Fruit fly (Drosophila melanogaster) whole organism, adult: ENCODE measurements around the gene Mkk4.

Source experiments
- CG11617 ChIP-seq: fragments of 200-800 bp; sonication (Bioruptor generic); optimal IDR thresholded peaks from 2 replicates; lab custom pipeline; 2017; ENCODE audit warnings: mild to moderate bottlenecking, missing biosample characterization, missing genetic modification reagents, missing genetic modification characterization
- CG12768 ChIP-seq: fragments of 200-800 bp; sonication (Bioruptor generic); optimal IDR thresholded peaks from 2 replicates; lab custom pipeline; 2017; ENCODE audit warnings: missing biosample characterization, missing genetic modification characterization, mild to moderate bottlenecking, moderate library complexity, missing genetic modification reagents
- CG14711 ChIP-seq: fragments of 200-800 bp; sonication (Bioruptor generic); optimal IDR thresholded peaks from 2 replicates; lab custom pipeline; 2018; ENCODE audit warnings: missing biosample characterization, mild to moderate bottlenecking, missing genetic modification characterization, moderate library complexity
- CG1620 ChIP-seq: fragments of 200-800 bp; sonication (Bioruptor generic); optimal IDR thresholded peaks from 2 replicates; lab custom pipeline; 2016; ENCODE audit warnings: missing biosample characterization, missing genetic modification characterization
- CG33017 ChIP-seq: fragments of 200-800 bp; sonication (Bioruptor generic); optimal IDR thresholded peaks from 2 replicates; lab custom pipeline; 2018; ENCODE audit warnings: missing biosample characterization, mild to moderate bottlenecking, missing genetic modification characterization, moderate library complexity
- CG5204 ChIP-seq: fragments of 200-800 bp; sonication (Bioruptor generic); optimal IDR thresholded peaks from 2 replicates; lab custom pipeline; 2016; ENCODE audit warnings: missing biosample characterization, missing genetic modification characterization
- CG7045 ChIP-seq: fragments of 200-800 bp; sonication (Bioruptor generic); optimal IDR thresholded peaks from 2 replicates; lab custom pipeline; 2017; ENCODE audit warnings: missing biosample characterization, mild to moderate bottlenecking, missing genetic modification characterization
- CG7101 ChIP-seq: fragments of 200-800 bp; sonication (Bioruptor generic); optimal IDR thresholded peaks from 2 replicates; lab custom pipeline; 2018; ENCODE audit warnings: missing biosample characterization, mild to moderate bottlenecking, missing genetic modification characterization, moderate library complexity
- Clk ChIP-seq: fragments of 200-800 bp; sonication (Bioruptor generic); optimal IDR thresholded peaks from 2 replicates; lab custom pipeline; 2017; ENCODE audit warnings: missing biosample characterization, missing genetic modification characterization
- Crg-1 ChIP-seq: fragments of 200-800 bp; sonication (Bioruptor generic); optimal IDR thresholded peaks from 2 replicates; lab custom pipeline; 2016; ENCODE audit warnings: missing biosample characterization, missing genetic modification characterization
- Hr96 ChIP-seq: fragments of 200-800 bp; sonication (Bioruptor generic); optimal IDR thresholded peaks from 2 replicates; lab custom pipeline; 2016; ENCODE audit warnings: missing biosample characterization, missing genetic modification characterization
- Mnt ChIP-seq: fragments of 200-800 bp; sonication (Bioruptor generic); optimal IDR thresholded peaks from 2 replicates; lab custom pipeline; 2016; ENCODE audit warnings: missing biosample characterization, mild to moderate bottlenecking, missing genetic modification characterization
- bab1 ChIP-seq: fragments of 200-800 bp; sonication (Bioruptor generic); optimal IDR thresholded peaks from 3 replicates; lab custom pipeline; 2019; ENCODE audit warnings: missing biosample characterization, mild to moderate bottlenecking, missing genetic modification characterization, moderate library complexity
- cic ChIP-seq: fragments of 200-800 bp; sonication (Bioruptor generic); optimal IDR thresholded peaks from 2 replicates; lab custom pipeline; 2017; ENCODE audit warnings: missing biosample characterization, mild to moderate bottlenecking, missing genetic modification characterization, moderate library complexity
- cnc ChIP-seq, 2 experiments: fragments of >200 bp; optimal IDR thresholded peaks; 2 replicates each; lab custom pipeline; 2017
- kay ChIP-seq: fragments of 200-800 bp; sonication (Bioruptor generic); peaks from one replicate; lab custom pipeline; 2016; ENCODE audit warnings: missing biosample characterization, missing genetic modification characterization, borderline replicate concordance
- ovo ChIP-seq: fragments of 200-800 bp; sonication (Bioruptor generic); optimal IDR thresholded peaks from 2 replicates; lab custom pipeline; 2016; ENCODE audit warnings: missing biosample characterization, missing genetic modification characterization
- pad ChIP-seq: fragments of 200-800 bp; sonication (Bioruptor generic); optimal IDR thresholded peaks from 3 replicates; lab custom pipeline; 2017; ENCODE audit warnings: missing biosample characterization, missing genetic modification characterization, mild to moderate bottlenecking, moderate library complexity, missing genetic modification reagents
- tj ChIP-seq: fragments of 200-800 bp; sonication (Bioruptor generic); optimal IDR thresholded peaks from 3 replicates; lab custom pipeline; 2017; ENCODE audit warnings: missing biosample characterization, mild to moderate bottlenecking, missing genetic modification characterization, moderate library complexity
- toe ChIP-seq: fragments of 200-800 bp; sonication (Bioruptor generic); optimal IDR thresholded peaks from 2 replicates; lab custom pipeline; 2016; ENCODE audit warnings: missing biosample characterization, missing genetic modification characterization

Gene Mkk4

dm6 chr3R:8684328-8685177 is 34.0 kb upstream of the Mkk4 start, which contains the start of gene CG44227:
TSS of gene CG44227 (minus strand) at chr3R:8685176.
- TF ChIP-seq Hr96 (no peak), ovo (GFP tag; lab: Kevin White, UChicago) (no peak), pad (GFP tag; lab: Kevin White, UChicago) (no peak), Mnt (GFP tag; lab: Kevin White, UChicago) (no peak), CG7101 (no peak), tj (no peak)

- TF ChIP-seq pad (GFP tag; lab: Kevin White, UChicago) (no peak), Hr96 (no peak), CG14711 (tag; lab: Kevin White, UChicago) (no peak), CG5204 (GFP tag; lab: Kevin White, UChicago) (no peak), bab1 (no peak), CG1620 (GFP tag; lab: Kevin White, UChicago) (no peak), CG11617 (GFP tag; lab: Kevin White, UChicago) (no peak), toe (GFP tag; lab: Kevin White, UChicago) (no peak), Mnt (GFP tag; lab: Kevin White, UChicago) (no peak), CG33017 (tag; lab: Kevin White, UChicago) (no peak), cic (GFP tag; lab: Kevin White, UChicago) (no peak), tj (no peak), CG7045 (GFP tag; lab: Kevin White, UChicago) (no peak), CG7101 (no peak), kay (GFP tag; lab: Kevin White, UChicago) (no peak), Clk (GFP tag; lab: Kevin White, UChicago) (no peak)
Observed at dm6 chr3R:8683280-8683679, 32.7 kb upstream of the Mkk4 start.

dm6 chr3R:8680611-8681010 is 30.0 kb upstream of the Mkk4 start:
- TF ChIP-seq tj, result no peak

- TF ChIP-seq CG33017 (tag; lab: Kevin White, UChicago) (no peak), toe (GFP tag; lab: Kevin White, UChicago) (no peak), CG14711 (tag; lab: Kevin White, UChicago) (no peak), kay (GFP tag; lab: Kevin White, UChicago) (no peak), cnc (optimal IDR thresholded peaks at IDR 0.05; lab: Kevin White, UChicago) (no peak), CG1620 (GFP tag; lab: Kevin White, UChicago) (no peak), Mnt (GFP tag; lab: Kevin White, UChicago) (no peak)
Observed at dm6 chr3R:8679934-8680333, 29.3 kb upstream of the Mkk4 start, which contains the start of gene CG33325. TSS of gene CG33325 (minus strand) at chr3R:8680034.

- TF ChIP-seq Mnt (GFP tag; lab: Kevin White, UChicago) (peak; percentile 74), Clk (GFP tag; lab: Kevin White, UChicago) (peak; percentile 59), pad (GFP tag; lab: Kevin White, UChicago) (peak; percentile 59), CG33017 (tag; lab: Kevin White, UChicago) (peak; percentile 67), bab1 (peak; percentile 90), CG14711 (tag; lab: Kevin White, UChicago) (peak; percentile 74), kay (GFP tag; lab: Kevin White, UChicago) (peak; percentile 94), CG12768 (GFP tag; lab: Kevin White, UChicago) (peak; percentile 73), ovo (GFP tag; lab: Kevin White, UChicago) (peak; percentile 44), cnc (optimal IDR thresholded peaks at IDR 0.05; lab: Kevin White, UChicago) (no peak), CG5204 (GFP tag; lab: Kevin White, UChicago) (peak; percentile 86), tj (peak; percentile 54), cic (GFP tag; lab: Kevin White, UChicago) (peak; percentile 37), toe (GFP tag; lab: Kevin White, UChicago) (peak; percentile 89), CG7045 (GFP tag; lab: Kevin White, UChicago) (peak; percentile 81), Hr96 (peak; percentile 82), CG1620 (GFP tag; lab: Kevin White, UChicago) (peak; percentile 82), Crg-1 (GFP tag; lab: Kevin White, UChicago) (peak; percentile 73), CG11617 (GFP tag; lab: Kevin White, UChicago) (peak; percentile 85), CG7101 (peak; percentile 80)
Observed at dm6 chr3R:8676560-8677000, 26.0 kb upstream of the Mkk4 start, which contains the start of the genes Unc50, CG11755 and CG8043. TSS of gene Unc50 (minus strand) at chr3R:8676613. TSS of gene CG11755 (plus strand) at chr3R:8676915. TSS of gene CG8043 (plus strand) at chr3R:8676915.

dm6 chr3R:8673803-8674234 is 23.2 kb upstream of the Mkk4 start, which contains the start of gene mRpL19:
TSS of gene mRpL19 (plus strand) at chr3R:8674109.
- TF ChIP-seq cnc (optimal IDR thresholded peaks at IDR 0.05; lab: Kevin White, UChicago) (no peak), Crg-1 (GFP tag; lab: Kevin White, UChicago) (no peak), toe (GFP tag; lab: Kevin White, UChicago) (no peak), CG7101 (peak; percentile 76), tj (peak; percentile 20), Mnt (GFP tag; lab: Kevin White, UChicago) (peak; percentile 59), CG11617 (GFP tag; lab: Kevin White, UChicago) (peak; percentile 44), Clk (GFP tag; lab: Kevin White, UChicago) (no peak), ovo (GFP tag; lab: Kevin White, UChicago) (no peak), bab1 (peak; percentile 73), kay (GFP tag; lab: Kevin White, UChicago) (peak; percentile 88), CG14711 (tag; lab: Kevin White, UChicago) (peak; percentile 64), CG1620 (GFP tag; lab: Kevin White, UChicago) (no peak), CG7045 (GFP tag; lab: Kevin White, UChicago) (peak; percentile 43), cic (GFP tag; lab: Kevin White, UChicago) (peak; percentile 27), Hr96 (no peak), CG33017 (tag; lab: Kevin White, UChicago) (peak; percentile 68), pad (GFP tag; lab: Kevin White, UChicago) (no peak), CG12768 (GFP tag; lab: Kevin White, UChicago) (no peak), CG5204 (GFP tag; lab: Kevin White, UChicago) (no peak)
